Worm (Caenorhabditis elegans) whole organism, L2 larva: ENCODE measurements around the gene F22E5.17.

Source experiments
- C34F6.9 ChIP-seq: fragments of 150-350 bp; optimal IDR thresholded peaks from 2 replicates; lab custom pipeline; 2014; ENCODE audit warnings: missing biosample characterization, missing genetic modification characterization
- F13H6.1 ChIP-seq: sonication (generic microtip); optimal IDR thresholded peaks from 2 replicates; lab custom pipeline; 2016; ENCODE audit warnings: missing genetic modification characterization, missing compliant biosample characterization
- ama-1 ChIP-seq: fragments of 150-350 bp; optimal IDR thresholded peaks from 2 replicates; lab custom pipeline; 2018; ENCODE audit warnings: inconsistent platforms
- ceh-82 ChIP-seq: fragments of 150-350 bp; optimal IDR thresholded peaks from 2 replicates; lab custom pipeline; 2014; ENCODE audit warnings: missing biosample characterization, missing genetic modification characterization
- elt-3 ChIP-seq: sonication (generic microtip); optimal IDR thresholded peaks from 2 replicates; lab custom pipeline; 2017; ENCODE audit warnings: missing biosample characterization, missing genetic modification characterization
- lsy-2 ChIP-seq, 2 experiments: fragments of 150-350 bp in 1 of 2; sonication (generic microtip) in 1 of 2; optimal IDR thresholded peaks; 2 replicates each; lab custom pipeline; 2014 to 2017; ENCODE audit warnings: missing biosample characterization in 2 of 2, missing genetic modification characterization in 2 of 2
- mab-5 ChIP-seq: fragments of 150-350 bp; optimal IDR thresholded peaks from 2 replicates; lab custom pipeline; 2014; ENCODE audit warnings: missing biosample characterization, missing genetic modification characterization
- nhr-10 ChIP-seq: sonication (generic microtip); optimal IDR thresholded peaks from 2 replicates; lab custom pipeline; 2017; ENCODE audit warnings: missing biosample characterization, missing genetic modification characterization
- nhr-11 ChIP-seq: fragments of 150-350 bp; optimal IDR thresholded peaks from 2 replicates; lab custom pipeline; 2014; ENCODE audit warnings: missing biosample characterization, missing genetic modification characterization
- nhr-129 ChIP-seq: fragments of 150-350 bp; optimal IDR thresholded peaks from 2 replicates; lab custom pipeline; 2014; ENCODE audit warnings: missing biosample characterization, missing genetic modification characterization
- skn-1 ChIP-seq: sonication (generic microtip); optimal IDR thresholded peaks from 2 replicates; lab custom pipeline; 2017; ENCODE audit warnings: missing biosample characterization, missing genetic modification characterization
- zag-1 ChIP-seq: fragments of 150-350 bp; optimal IDR thresholded peaks from 2 replicates; lab custom pipeline; 2014; ENCODE audit warnings: missing biosample characterization, missing genetic modification characterization
- ztf-4 ChIP-seq: fragments of 150-350 bp; optimal IDR thresholded peaks from 2 replicates; lab custom pipeline; 2014; ENCODE audit warnings: missing biosample characterization, missing genetic modification characterization

DNA sequence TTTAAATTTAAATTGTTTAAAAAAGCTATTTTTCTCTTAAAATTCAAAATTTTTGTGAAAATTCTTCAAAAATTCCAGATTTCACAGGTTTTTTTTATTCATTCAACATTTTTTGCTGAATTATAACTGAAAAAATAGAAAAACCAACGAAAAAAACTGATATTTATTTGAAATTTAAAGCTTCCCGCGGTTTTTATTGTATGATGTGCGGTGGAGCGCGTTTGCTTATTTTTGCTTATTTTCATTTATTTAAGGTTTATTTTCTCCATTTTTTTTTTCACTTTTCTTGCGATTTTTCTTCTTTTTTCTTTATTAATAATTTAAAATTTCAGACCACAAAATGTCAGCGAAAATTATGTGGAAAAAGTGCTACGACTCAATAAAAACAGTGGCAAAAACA is 39.8 kb upstream of the F22E5.17 start, which contains the start of gene F22E5.9:
- TF ChIP-seq lsy-2 (tag; optimal IDR thresholded peaks at IDR 0.05; lab: Kevin White, UChicago) (no peak), ztf-4 (tag; lab: Kevin White, UChicago) (no peak), zag-1 (tag; lab: Kevin White, UChicago) (no peak), nhr-10 (tag; lab: Kevin White, UChicago) (no peak), F13H6.1 (tag; lab: Kevin White, UChicago) (no peak), ceh-82 (tag; lab: Kevin White, UChicago) (no peak), ama-1 (lab: Kevin White, UChicago) (no peak), nhr-11 (tag; lab: Kevin White, UChicago) (no peak), C34F6.9 (tag; lab: Kevin White, UChicago) (peak; percentile 26), mab-5 (tag; lab: Kevin White, UChicago) (no peak), skn-1 (tag; lab: Kevin White, UChicago) (no peak), elt-3 (tag; lab: Kevin White, UChicago) (no peak), nhr-129 (tag; lab: Kevin White, UChicago) (no peak)
